Worm (Caenorhabditis elegans) whole organism, L4 larva: Measurements from ENCODE around the gene svop-1.

ENCODE experiments used
- F10B5.3 ChIP-seq: sonication (generic microtip); optimal IDR thresholded peaks from 2 replicates; lab custom pipeline; 2016; ENCODE audit warnings: mild to moderate bottlenecking, missing genetic modification characterization, missing compliant biosample characterization
- F26F4.8 ChIP-seq: fragments of 200-800 bp; sonication (Bioruptor generic); conservative IDR thresholded peaks from 2 replicates; pipeline ENCODE4 v1.3.6; 2022; ENCODE audit warnings: missing genetic modification characterization, missing compliant biosample characterization
- F37D6.2 ChIP-seq: sonication (generic microtip); optimal IDR thresholded peaks from 2 replicates; lab custom pipeline; 2016; ENCODE audit warnings: mild to moderate bottlenecking, missing genetic modification characterization, missing compliant biosample characterization
- F44E2.7 ChIP-seq: fragments of 200-800 bp; sonication (Bioruptor generic); IDR thresholded peaks from 2 replicates; pipeline ENCODE4 v2.1.2; 2022; ENCODE audit warnings: missing genetic modification characterization, missing compliant biosample characterization
- Y48G9A.11 ChIP-seq: fragments of 200-800 bp; sonication (Bioruptor generic); IDR thresholded peaks from 2 replicates; pipeline ENCODE4 v1.3.6; 2022; ENCODE audit warnings: missing genetic modification reagents, missing genetic modification characterization, missing compliant biosample characterization
- Y5F2A.4 ChIP-seq: fragments of 200-800 bp; sonication (Bioruptor generic); optimal IDR thresholded peaks from 2 replicates; lab custom pipeline; 2018; ENCODE audit warnings: mild to moderate bottlenecking, missing genetic modification characterization, missing compliant biosample characterization
- Y75B8A.6 ChIP-seq: fragments of 200-800 bp; sonication (Bioruptor generic); IDR thresholded peaks from 2 replicates; pipeline ENCODE4 v1.3.6; 2022; ENCODE audit warnings: missing genetic modification reagents, missing genetic modification characterization, missing compliant biosample characterization
- ZK546.5 ChIP-seq, 2 experiments: sonication (generic microtip); optimal IDR thresholded peaks; 2 replicates each; lab custom pipeline; 2017; ENCODE audit warnings: missing biosample characterization in 2 of 2, missing genetic modification characterization in 2 of 2
- aha-1 ChIP-seq: fragments of 150-350 bp; peaks from one replicate; lab custom pipeline; 2014; ENCODE audit warnings: missing biosample characterization, missing genetic modification characterization
- arid-1 ChIP-seq: fragments of 200-800 bp; sonication (Bioruptor generic); conservative IDR thresholded peaks from 2 replicates; pipeline ENCODE4 v1.3.6; 2022; ENCODE audit warnings: missing genetic modification reagents, missing genetic modification characterization, missing compliant biosample characterization
- ceh-28 ChIP-seq: fragments of 150-350 bp; optimal IDR thresholded peaks from 2 replicates; lab custom pipeline; 2014; ENCODE audit warnings: missing biosample characterization, missing genetic modification reagents, missing genetic modification characterization
- ceh-44 ChIP-seq: fragments of 200-800 bp; sonication (Bioruptor generic); IDR thresholded peaks from 2 replicates; pipeline ENCODE4 v1.3.6; 2022; ENCODE audit warnings: missing genetic modification reagents, missing genetic modification characterization, missing compliant biosample characterization
- ces-1 ChIP-seq: fragments of 150-350 bp; sonication (generic microtip); optimal IDR thresholded peaks from 4 replicates; lab custom pipeline; 2014; ENCODE audit warnings: missing biosample characterization, missing genetic modification reagents, missing genetic modification characterization
- ctbp-1 ChIP-seq: fragments of 200-800 bp; sonication (Bioruptor generic); IDR thresholded peaks from 2 replicates; pipeline ENCODE4 v1.3.6; 2022; ENCODE audit warnings: missing genetic modification reagents, missing genetic modification characterization, missing compliant biosample characterization
- daf-16 ChIP-seq, 3 experiments: sonication (generic microtip); optimal IDR thresholded peaks; 2 replicates each; lab custom pipeline; 2016 to 2017; ENCODE audit warnings: missing genetic modification characterization in 3 of 3, missing genetic modification reagents in 3 of 3, mild to moderate bottlenecking in 2 of 3, missing compliant biosample characterization in 2 of 3, missing biosample characterization in 1 of 3, moderate library complexity in 1 of 3
- daf-8 ChIP-seq: fragments of 200-800 bp; sonication (Bioruptor generic); IDR thresholded peaks from 2 replicates; pipeline ENCODE4 v1.3.6; 2022; ENCODE audit warnings: missing genetic modification characterization, missing compliant biosample characterization
- dmd-6 ChIP-seq: fragments of 200-800 bp; sonication (Bioruptor generic); IDR thresholded peaks from 2 replicates; pipeline ENCODE4 v1.3.6; 2022; ENCODE audit warnings: missing genetic modification reagents, missing genetic modification characterization, missing compliant biosample characterization
- dmd-8 ChIP-seq: fragments of 200-800 bp; sonication (Bioruptor generic); IDR thresholded peaks from 2 replicates; pipeline ENCODE4 v1.3.6; 2022; ENCODE audit warnings: missing genetic modification characterization, missing compliant biosample characterization
- egl-27 ChIP-seq: sonication (generic microtip); optimal IDR thresholded peaks from 3 replicates; lab custom pipeline; 2017; ENCODE audit warnings: missing biosample characterization, missing genetic modification reagents, missing genetic modification characterization
- fos-1 ChIP-seq: fragments of 150-350 bp; optimal IDR thresholded peaks from 2 replicates; lab custom pipeline; 2014; ENCODE audit warnings: missing biosample characterization, missing genetic modification characterization
- hif-1 ChIP-seq, 2 experiments: sonication (generic microtip); optimal IDR thresholded peaks; 2 replicates each; lab custom pipeline; 2016 to 2017; ENCODE audit warnings: missing compliant biosample characterization in 2 of 2, missing genetic modification characterization in 2 of 2, missing genetic modification reagents in 2 of 2, missing genotype in 2 of 2, mild to moderate bottlenecking in 1 of 2
- hmg-1.1 ChIP-seq: fragments of 200-800 bp; sonication (Bioruptor generic); IDR thresholded peaks from 2 replicates; pipeline ENCODE4 v1.3.6; 2022; ENCODE audit warnings: missing genetic modification reagents, missing genetic modification characterization, missing compliant biosample characterization
- jun-1 ChIP-seq: fragments of 150-350 bp; optimal IDR thresholded peaks from 2 replicates; lab custom pipeline; 2014; ENCODE audit warnings: missing biosample characterization, missing genetic modification reagents, missing genetic modification characterization
- lim-7 ChIP-seq: fragments of 200-800 bp; sonication (Bioruptor generic); IDR thresholded peaks from 2 replicates; pipeline ENCODE4 v1.3.6; 2022; ENCODE audit warnings: missing genetic modification characterization, missing compliant biosample characterization
- lin-13 ChIP-seq: fragments of 150-350 bp; optimal IDR thresholded peaks from 2 replicates; lab custom pipeline; 2014; ENCODE audit warnings: missing biosample characterization, missing genetic modification reagents, missing genetic modification characterization
- lin-38 ChIP-seq: fragments of 200-800 bp; sonication (Bioruptor generic); IDR thresholded peaks from 2 replicates; pipeline ENCODE4 v1.3.6; 2022; ENCODE audit warnings: missing genetic modification reagents, missing genetic modification characterization, missing compliant biosample characterization
- lir-3 ChIP-seq: sonication (generic microtip); optimal IDR thresholded peaks from 2 replicates; lab custom pipeline; 2016; ENCODE audit warnings: mild to moderate bottlenecking, missing genetic modification characterization, missing compliant biosample characterization
- lsy-2 ChIP-seq, 2 experiments: fragments of 150-350 bp in 1 of 2; sonication (generic microtip) in 1 of 2; optimal IDR thresholded peaks; 2 replicates each; lab custom pipeline; 2014 to 2017; ENCODE audit warnings: missing biosample characterization in 2 of 2, missing genetic modification characterization in 2 of 2
- mdl-1 ChIP-seq, 2 experiments: fragments of 150-350 bp in 1 of 2; sonication (generic microtip) in 1 of 2; optimal IDR thresholded peaks; 2 replicates each; lab custom pipeline; 2014 to 2017; ENCODE audit warnings: missing biosample characterization in 2 of 2, missing genetic modification characterization in 2 of 2
- mes-2 ChIP-seq: sonication (generic microtip); optimal IDR thresholded peaks from 2 replicates; lab custom pipeline; 2016; ENCODE audit warnings: missing genotype, mild to moderate bottlenecking, missing genetic modification characterization, missing compliant biosample characterization; ENCODE audit not compliant: poor library complexity, severe bottlenecking
- mxl-3 ChIP-seq: fragments of 200-800 bp; sonication (Bioruptor generic); optimal IDR thresholded peaks from 2 replicates; lab custom pipeline; 2018; ENCODE audit warnings: mild to moderate bottlenecking, missing genetic modification characterization, missing compliant biosample characterization
- nhr-11 ChIP-seq: fragments of 150-350 bp; optimal IDR thresholded peaks from 2 replicates; lab custom pipeline; 2014; ENCODE audit warnings: missing biosample characterization, missing genetic modification characterization
- nhr-237 ChIP-seq: sonication (generic microtip); optimal IDR thresholded peaks from 2 replicates; lab custom pipeline; 2017; ENCODE audit warnings: missing biosample characterization, missing genetic modification characterization
- nhr-28 ChIP-seq: fragments of 150-350 bp; optimal IDR thresholded peaks from 2 replicates; lab custom pipeline; 2014; ENCODE audit warnings: missing biosample characterization, missing genetic modification characterization
- nhr-42 ChIP-seq: fragments of 200-800 bp; sonication (Bioruptor generic); IDR thresholded peaks from 2 replicates; pipeline ENCODE4 v1.3.6; 2022; ENCODE audit warnings: missing genetic modification characterization, missing compliant biosample characterization
- nhr-6 ChIP-seq: fragments of 150-350 bp; optimal IDR thresholded peaks from 2 replicates; lab custom pipeline; 2014; ENCODE audit warnings: missing biosample characterization, missing genetic modification characterization
- nhr-77 ChIP-seq: fragments of 150-350 bp; optimal IDR thresholded peaks from 2 replicates; lab custom pipeline; 2014; ENCODE audit warnings: missing biosample characterization, missing genetic modification characterization
- rbr-2 ChIP-seq: sonication (generic microtip); optimal IDR thresholded peaks from 2 replicates; lab custom pipeline; 2016; ENCODE audit warnings: missing genotype, missing genetic modification characterization, missing compliant biosample characterization
- skn-1 ChIP-seq: fragments of 150-350 bp; optimal IDR thresholded peaks from 2 replicates; lab custom pipeline; 2014; ENCODE audit warnings: missing biosample characterization, missing genetic modification characterization
- spr-1 ChIP-seq: sonication (generic microtip); optimal IDR thresholded peaks from 2 replicates; lab custom pipeline; 2016; ENCODE audit warnings: mild to moderate bottlenecking, missing genetic modification characterization, missing compliant biosample characterization
- unc-62 ChIP-seq, 3 experiments: fragments of 150-350 bp in 1 of 3; sonication (generic microtip); optimal IDR thresholded peaks in 2 of 3; peaks in 1 of 3; 1 replicate in 1 of 3; 2 replicates in 2 of 3; lab custom pipeline; 2014 to 2017; ENCODE audit warnings: missing biosample characterization in 3 of 3, missing genetic modification characterization in 3 of 3, missing genetic modification reagents in 3 of 3, missing genotype in 1 of 3
- zfp-3 ChIP-seq: fragments of 200-800 bp; sonication (Bioruptor generic); conservative IDR thresholded peaks from 2 replicates; pipeline ENCODE4 v1.3.6; 2022; ENCODE audit warnings: missing genetic modification reagents, missing genetic modification characterization, missing compliant biosample characterization
- zip-11 ChIP-seq: fragments of 200-800 bp; sonication (Bioruptor generic); IDR thresholded peaks from 2 replicates; pipeline ENCODE4 v1.3.6; 2022; ENCODE audit warnings: missing genetic modification characterization, missing compliant biosample characterization
- ztf-7 ChIP-seq: fragments of 150-350 bp; optimal IDR thresholded peaks from 2 replicates; lab custom pipeline; 2014; ENCODE audit warnings: missing biosample characterization, missing genetic modification characterization

Gene svop-1

DNA sequence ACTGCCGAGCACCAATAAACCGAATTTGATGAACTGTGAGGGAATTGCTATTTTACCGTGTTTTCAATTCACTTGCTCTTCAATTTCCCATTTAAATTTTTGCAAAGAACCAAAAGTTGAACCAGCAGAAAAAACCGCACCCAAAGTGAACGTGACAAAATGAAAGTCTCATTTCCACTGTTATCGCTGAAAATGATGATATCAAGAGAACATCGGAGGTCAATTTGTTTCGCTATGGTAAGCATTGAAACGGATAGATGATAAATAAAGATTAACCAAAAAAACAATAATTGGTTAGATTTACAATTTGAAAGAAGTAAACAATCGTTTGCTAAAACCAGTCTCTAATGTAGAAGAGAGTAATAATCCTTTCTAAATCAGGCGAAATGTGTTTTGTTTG, 40.3 kb upstream of the svop-1 start:
- TF ChIP-seq skn-1 (tag; lab: Kevin White, UChicago) (no peak), dmd-6 (GFP tag; lab: Robert Waterston, UW) (peak; percentile 60), nhr-28 (tag; lab: Kevin White, UChicago) (peak; percentile 47), F26F4.8 (no peak), hif-1 (tag; optimal IDR thresholded peaks at IDR 0.05; lab: Kevin White, UChicago) (peak in 1 of 2 experiments; percentile 87), aha-1 (tag; lab: Kevin White, UChicago) (peak; percentile 49)

ce11 chrIII:8923937-8924336, 38.6 kb upstream of the svop-1 start, which contains the start of gene ZK637.12:
TSS of gene ZK637.12 (plus strand) at chrIII:8924237.
- TF ChIP-seq lin-38 (GFP tag; lab: Robert Waterston, UW) (no peak), zip-11 (no peak), Y48G9A.11 (GFP tag; lab: Robert Waterston, UW) (no peak), F44E2.7 (GFP tag; lab: Robert Waterston, UW) (no peak), ceh-28 (no peak), nhr-237 (tag; lab: Kevin White, UChicago) (no peak), F10B5.3 (tag; lab: Kevin White, UChicago) (no peak), hmg-1.1 (GFP tag; lab: Robert Waterston, UW) (no peak)

ce11 chrIII:8923240-8923734, 38.0 kb upstream of the svop-1 start, which contains the start of gene glb-1:
TSS of gene glb-1 (minus strand) at chrIII:8923290.
- TF ChIP-seq rbr-2 (no peak), aha-1 (tag; lab: Kevin White, UChicago) (peak; percentile 29), ceh-28 (no peak)
- TF ChIP-seq, all 104 proteins: peak for 1

DNA sequence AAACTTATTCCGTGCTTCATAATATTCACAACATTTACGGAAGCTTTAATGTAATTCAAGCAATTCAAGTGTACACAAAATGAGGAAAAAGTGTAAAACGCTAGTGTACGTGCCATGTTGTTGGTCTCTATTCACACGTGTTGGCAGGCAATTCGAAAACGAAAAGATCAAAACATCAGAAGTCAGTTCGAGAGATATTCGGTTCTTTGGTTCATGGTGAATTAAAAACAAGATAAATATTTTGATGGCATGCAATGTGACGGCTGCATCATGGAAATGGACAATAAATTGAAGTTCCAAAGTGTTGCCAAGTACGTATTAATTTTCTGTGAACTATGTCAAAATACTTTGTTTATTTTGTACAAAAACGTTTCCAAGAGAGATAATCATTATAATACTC, 36.8 kb upstream of the svop-1 start:
- TF ChIP-seq daf-16 (GFP tag; optimal IDR thresholded peaks at IDR 0.05; lab: Kevin White, UChicago) (peak in 1 of 2 experiments; percentile 84), daf-16 (tag; optimal IDR thresholded peaks at IDR 0.05; lab: Kevin White, UChicago) (no peak), unc-62 (GFP tag; optimal IDR thresholded peaks at IDR 0.05 in 1 of 2; lab: Kevin White, UChicago) (peak in 1 of 2 experiments; percentile 64), unc-62 (tag; optimal IDR thresholded peaks at IDR 0.05; lab: Kevin White, UChicago) (no peak), F37D6.2 (tag; lab: Kevin White, UChicago) (no peak), zfp-3 (0 out of 2 replicates have a peak, but pooled peaks have one; percentile 25), aha-1 (tag; lab: Kevin White, UChicago) (peak; percentile 79), lim-7 (GFP tag; lab: Robert Waterston, UW) (no peak), mxl-3 (GFP tag; lab: Kevin White, UChicago) (peak; percentile 37), mdl-1 (tag; optimal IDR thresholded peaks at IDR 0.05; lab: Kevin White, UChicago) (peak in 1 of 2 experiments; percentile 71), nhr-11 (tag; lab: Kevin White, UChicago) (peak; percentile 1), lsy-2 (tag; optimal IDR thresholded peaks at IDR 0.05; lab: Kevin White, UChicago) (peak in 1 of 2 experiments; percentile 13), mes-2 (tag; lab: Kevin White, UChicago) (no peak)

DNA sequence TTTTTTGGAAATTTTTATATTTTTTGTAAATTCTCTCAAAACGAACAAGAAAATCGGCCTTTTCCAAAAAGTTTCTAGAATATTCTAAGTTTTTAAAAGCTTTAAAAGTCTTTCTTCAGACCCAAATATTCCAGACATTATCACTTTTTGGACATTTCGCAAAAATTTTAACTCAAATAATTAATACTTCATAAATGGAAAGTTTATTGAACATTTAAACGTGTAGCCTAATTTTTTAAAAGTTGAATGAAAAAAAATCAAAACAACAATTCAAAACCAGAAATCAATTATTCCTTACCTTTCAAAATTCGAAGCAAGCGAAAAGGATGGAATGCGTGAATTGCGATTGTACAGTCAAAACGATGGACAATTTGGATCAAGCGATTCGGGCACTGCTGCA, 34.5 kb upstream of the svop-1 start, which contains the start of gene ZK637.15:
TSS of gene ZK637.15 (plus strand) at position 301 of the 400 bp plus-strand sequence.
- TF ChIP-seq ces-1 (GFP tag; lab: Kevin White, UChicago) (no peak), ceh-28 (no peak), fos-1 (tag; lab: Kevin White, UChicago) (no peak), Y75B8A.6 (GFP tag; lab: Robert Waterston, UW) (no peak), nhr-6 (tag; lab: Kevin White, UChicago) (no peak), nhr-77 (tag; lab: Kevin White, UChicago) (no peak), ZK546.5 (tag; optimal IDR thresholded peaks at IDR 0.05; lab: Kevin White, UChicago) (no peak), spr-1 (no peak), nhr-42 (GFP tag; lab: Robert Waterston, UW) (no peak), dmd-8 (GFP tag; lab: Robert Waterston, UW) (no peak), ztf-7 (tag; lab: Kevin White, UChicago) (no peak), egl-27 (tag; lab: Kevin White, UChicago) (no peak), jun-1 (tag; lab: Kevin White, UChicago) (no peak), ceh-44 (GFP tag; lab: Robert Waterston, UW) (no peak), lin-13 (GFP tag; lab: Kevin White, UChicago) (no peak), lir-3 (no peak), Y5F2A.4 (GFP tag; lab: Kevin White, UChicago) (no peak), ctbp-1 (GFP tag; lab: Robert Waterston, UW) (no peak), arid-1 (no peak), daf-8 (GFP tag; lab: Robert Waterston, UW) (no peak)
